Worm (Caenorhabditis elegans) whole organism, L4 larva: ENCODE results near the gene srbc-33.

Experiments
- F10B5.3 ChIP-seq: sonication (generic microtip); optimal IDR thresholded peaks from 2 replicates; lab custom pipeline; 2016; ENCODE audit warnings: mild to moderate bottlenecking, missing genetic modification characterization, missing compliant biosample characterization
- Y5F2A.4 ChIP-seq: fragments of 200-800 bp; sonication (Bioruptor generic); optimal IDR thresholded peaks from 2 replicates; lab custom pipeline; 2018; ENCODE audit warnings: mild to moderate bottlenecking, missing genetic modification characterization, missing compliant biosample characterization
- ZK337.2 ChIP-seq: fragments of 200-800 bp; sonication (Bioruptor generic); IDR thresholded peaks from 2 replicates; pipeline ENCODE4 v1.3.6; 2022; ENCODE audit warnings: missing genetic modification reagents, missing genetic modification characterization, missing compliant biosample characterization
- attf-4 ChIP-seq: sonication (generic microtip); optimal IDR thresholded peaks from 3 replicates; lab custom pipeline; 2017; ENCODE audit warnings: missing biosample characterization, missing genetic modification characterization
- egl-27 ChIP-seq: sonication (generic microtip); optimal IDR thresholded peaks from 3 replicates; lab custom pipeline; 2017; ENCODE audit warnings: missing biosample characterization, missing genetic modification reagents, missing genetic modification characterization
- lim-7 ChIP-seq: fragments of 200-800 bp; sonication (Bioruptor generic); IDR thresholded peaks from 2 replicates; pipeline ENCODE4 v1.3.6; 2022; ENCODE audit warnings: missing genetic modification characterization, missing compliant biosample characterization
- lin-13 ChIP-seq: fragments of 150-350 bp; optimal IDR thresholded peaks from 2 replicates; lab custom pipeline; 2014; ENCODE audit warnings: missing biosample characterization, missing genetic modification reagents, missing genetic modification characterization
- lin-38 ChIP-seq: fragments of 200-800 bp; sonication (Bioruptor generic); IDR thresholded peaks from 2 replicates; pipeline ENCODE4 v1.3.6; 2022; ENCODE audit warnings: missing genetic modification reagents, missing genetic modification characterization, missing compliant biosample characterization
- mdt-29 ChIP-seq: fragments of 200-800 bp; sonication (Bioruptor generic); IDR thresholded peaks from 2 replicates; pipeline ENCODE4 v1.3.6; 2022; ENCODE audit warnings: missing genetic modification reagents, missing genetic modification characterization, missing compliant biosample characterization
- mxl-2 ChIP-seq: fragments of 200-800 bp; sonication (Bioruptor generic); conservative IDR thresholded peaks from 2 replicates; pipeline ENCODE4 v1.3.6; 2022; ENCODE audit warnings: missing genetic modification reagents, missing genetic modification characterization, missing compliant biosample characterization
- mxl-3 ChIP-seq: fragments of 200-800 bp; sonication (Bioruptor generic); optimal IDR thresholded peaks from 2 replicates; lab custom pipeline; 2018; ENCODE audit warnings: mild to moderate bottlenecking, missing genetic modification characterization, missing compliant biosample characterization
- pqm-1 ChIP-seq: sonication (generic microtip); optimal IDR thresholded peaks from 2 replicates; lab custom pipeline; 2017; ENCODE audit warnings: missing biosample characterization, missing genetic modification characterization
- rbr-2 ChIP-seq: sonication (generic microtip); optimal IDR thresholded peaks from 2 replicates; lab custom pipeline; 2016; ENCODE audit warnings: missing genotype, missing genetic modification characterization, missing compliant biosample characterization

ce11 chrV:3509878-3510277 lies 25.3 kb upstream of the srbc-33 start, which contains the start of gene str-228:
- TF ChIP-seq mxl-3 (GFP tag; lab: Kevin White, UChicago) (no peak), attf-4 (tag; lab: Kevin White, UChicago) (no peak), F10B5.3 (no peak), ZK337.2 (no peak), egl-27 (tag; lab: Kevin White, UChicago) (no peak), mdt-29 (GFP tag; lab: Robert Waterston, UW) (no peak), pqm-1 (tag; lab: Kevin White, UChicago) (no peak), lim-7 (GFP tag; lab: Robert Waterston, UW) (no peak), mxl-2 (GFP tag; lab: Robert Waterston, UW) (no peak), Y5F2A.4 (GFP tag; lab: Kevin White, UChicago) (no peak), lin-13 (GFP tag; lab: Kevin White, UChicago) (no peak), lin-38 (no peak), rbr-2 (tag; lab: Kevin White, UChicago) (no peak)
